Fruit fly (Drosophila melanogaster): ENCODE measurements around the gene hbt.

hbt gene

dm6 chr2L:13331868-13332544 lies 1.1 kb upstream of the hbt start:
- no peak for TF ChIP-seq CG17801 (GFP tag; optimal IDR thresholded peaks at IDR 0.05; ENCODE audit: partially characterized antibody)

dm6 chr2L:13325823-13326222 lies 5.1 kb downstream of the hbt start:
- TF ChIP-seq CG17801 (GFP tag; optimal IDR thresholded peaks at IDR 0.05; ENCODE audit: partially characterized antibody) = no peak

- no peak for TF ChIP-seq CG17801 (GFP tag; optimal IDR thresholded peaks at IDR 0.05; ENCODE audit: partially characterized antibody)
Observed at dm6 chr2L:13306655-13307054, 24.3 kb downstream of the hbt start, which contains the start of gene CG43779. Gene CG43779, minus strand, starts transcription at chr2L:13306755.

dm6 chr2L:13305000-13305399 lies 25.9 kb downstream of the hbt start:
- no peak for TF ChIP-seq CG17801 (GFP tag; optimal IDR thresholded peaks at IDR 0.05; ENCODE audit: partially characterized antibody)

dm6 chr2L:13304488-13304887 lies 26.4 kb downstream of the hbt start, which contains the start of gene CG16825:
Gene CG16825, plus strand, starts transcription at chr2L:13304788.
- TF ChIP-seq CG17801 (GFP tag; optimal IDR thresholded peaks at IDR 0.05; ENCODE audit: partially characterized antibody) = no peak

- TF ChIP-seq CG17801 (GFP tag; optimal IDR thresholded peaks at IDR 0.05; ENCODE audit: partially characterized antibody) = no peak
Observed at dm6 chr2L:13296703-13297230, 34.2 kb downstream of the hbt start.

- no peak for TF ChIP-seq CG17801 (GFP tag; optimal IDR thresholded peaks at IDR 0.05; ENCODE audit: partially characterized antibody)
Observed at dm6 chr2L:13295978-13296702, 34.8 kb downstream of the hbt start.

dm6 chr2L:13292626-13293025 lies 38.3 kb downstream of the hbt start, which contains the start of gene CG16824:
Gene CG16824, plus strand, starts transcription at chr2L:13293009.
- no peak for TF ChIP-seq CG17801 (GFP tag; optimal IDR thresholded peaks at IDR 0.05; ENCODE audit: partially characterized antibody)

- TF ChIP-seq CG17801 (GFP tag; optimal IDR thresholded peaks at IDR 0.05; ENCODE audit: partially characterized antibody) = no peak
Observed at dm6 chr2L:13291960-13292487, 38.9 kb downstream of the hbt start.

dm6 chr2L:13291066-13291434 lies 39.9 kb downstream of the hbt start:
- TF ChIP-seq CG17801 (GFP tag; optimal IDR thresholded peaks at IDR 0.05; ENCODE audit: partially characterized antibody) = no peak

dm6 chr2L:13290276-13291065 lies 40.5 kb downstream of the hbt start:
- TF ChIP-seq CG17801 (GFP tag; optimal IDR thresholded peaks at IDR 0.05; ENCODE audit: partially characterized antibody) = peak; percentile 15

dm6 chr2L:13289689-13290088 lies 41.2 kb downstream of the hbt start, which contains the start of gene CG31729:
Gene CG31729, plus strand, starts transcription at chr2L:13289997.
- TF ChIP-seq CG17801 (GFP tag; optimal IDR thresholded peaks at IDR 0.05; ENCODE audit: partially characterized antibody) = peak; percentile 25

dm6 chr2L:13286456-13286855 lies 44.5 kb downstream of the hbt start, which contains the start of the genes Drep4 and Uvrag:
Gene Drep4, minus strand, starts transcription at chr2L:13286462.
Gene Uvrag, plus strand, starts transcription at chr2L:13286777.
- TF ChIP-seq CG17801 (GFP tag; optimal IDR thresholded peaks at IDR 0.05; ENCODE audit: partially characterized antibody) = peak; percentile 81

- no peak for TF ChIP-seq CG17801 (GFP tag; optimal IDR thresholded peaks at IDR 0.05; ENCODE audit: partially characterized antibody)
Observed at dm6 chr2L:13285791-13286190, 45.1 kb downstream of the hbt start.

dm6 chr2L:13272541-13272940 lies 58.4 kb downstream of the hbt start:
- TF ChIP-seq CG17801 (GFP tag; optimal IDR thresholded peaks at IDR 0.05; ENCODE audit: partially characterized antibody) = no peak

All from ovary, adult (tissue).